Fruit fly (Drosophila melanogaster): Measurements from ENCODE around the gene CG8209.

DNA sequence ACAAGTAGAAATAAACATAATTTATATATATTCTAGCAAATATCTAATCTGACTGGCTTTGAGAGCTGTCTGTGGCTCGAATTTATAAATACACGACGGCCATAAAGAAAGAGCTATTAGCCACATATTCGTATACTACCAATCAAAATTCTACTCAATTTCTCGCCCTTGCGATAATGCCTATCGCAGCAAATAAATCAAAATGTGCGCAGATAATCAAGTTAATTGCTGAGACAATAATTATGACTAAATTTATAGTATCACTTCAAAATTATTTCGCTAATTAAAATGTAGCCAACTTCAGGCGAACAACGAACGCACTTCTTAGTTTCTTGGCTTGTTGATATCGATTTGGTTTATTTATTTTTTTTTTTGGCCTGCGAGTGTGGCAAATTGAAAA is 24.4 kb upstream of the CG8209 start:
- TF ChIP-seq OdsH (GFP tag; optimal IDR thresholded peaks at IDR 0.05) (no peak), Ets96B (tag; optimal IDR thresholded peaks at IDR 0.05) (no peak), CG1621 (tag; optimal IDR thresholded peaks at IDR 0.05) (no peak), CG16779 (tag; optimal IDR thresholded peaks at IDR 0.05) (no peak)

Data from whole organism, prepupa.